Fruit fly (Drosophila melanogaster): ENCODE results near the gene CG16713.

The CG16713 gene

dm6 chr2L:3695361-3695818, at the start of gene CG16713:
Gene CG16713, minus strand, starts transcription at chr2L:3695411.
- TF ChIP-seq psq (optimal IDR thresholded peaks at IDR 0.05) (no peak), Myc (optimal IDR thresholded peaks at IDR 0.05) (no peak)

- TF ChIP-seq psq (optimal IDR thresholded peaks at IDR 0.05) (no peak), insv (optimal IDR thresholded peaks at IDR 0.05) (no peak), Sin3A (optimal IDR thresholded peaks at IDR 0.05) (no peak), ttk (optimal IDR thresholded peaks at IDR 0.05) (no peak), Myc (optimal IDR thresholded peaks at IDR 0.05) (no peak), h (optimal IDR thresholded peaks at IDR 0.05) (no peak)
These were observed 45.2 kb upstream of the CG16713 start for dm6 chr2L:3740443-3740842.

- TF ChIP-seq psq (optimal IDR thresholded peaks at IDR 0.05) (no peak), Sin3A (optimal IDR thresholded peaks at IDR 0.05) (no peak), insv (optimal IDR thresholded peaks at IDR 0.05) (no peak), h (optimal IDR thresholded peaks at IDR 0.05) (no peak), Myc (optimal IDR thresholded peaks at IDR 0.05) (no peak), ttk (optimal IDR thresholded peaks at IDR 0.05) (no peak)
These were observed 42.5 kb upstream of the CG16713 start for dm6 chr2L:3737682-3738081.

dm6 chr2L:3737003-3737662, 41.9 kb upstream of the CG16713 start:
- TF ChIP-seq ttk (optimal IDR thresholded peaks at IDR 0.05) (no peak), insv (optimal IDR thresholded peaks at IDR 0.05) (no peak), h (optimal IDR thresholded peaks at IDR 0.05) (no peak), psq (optimal IDR thresholded peaks at IDR 0.05) (no peak)

- TF ChIP-seq Myc (optimal IDR thresholded peaks at IDR 0.05) (no peak), Sin3A (optimal IDR thresholded peaks at IDR 0.05) (no peak), insv (optimal IDR thresholded peaks at IDR 0.05) (no peak), h (optimal IDR thresholded peaks at IDR 0.05) (no peak), ttk (optimal IDR thresholded peaks at IDR 0.05) (no peak), psq (optimal IDR thresholded peaks at IDR 0.05) (no peak)
These were observed 35.8 kb upstream of the CG16713 start for dm6 chr2L:3731055-3731454.

dm6 chr2L:3730182-3730975, 35.2 kb upstream of the CG16713 start, which contains the start of gene CG10019:
Gene CG10019, plus strand, starts transcription at chr2L:3730466.
- TF ChIP-seq psq (optimal IDR thresholded peaks at IDR 0.05) (no peak), ttk (optimal IDR thresholded peaks at IDR 0.05) (no peak), Sin3A (optimal IDR thresholded peaks at IDR 0.05) (no peak), h (optimal IDR thresholded peaks at IDR 0.05) (no peak), Myc (optimal IDR thresholded peaks at IDR 0.05) (no peak), insv (optimal IDR thresholded peaks at IDR 0.05) (no peak)

- TF ChIP-seq h (optimal IDR thresholded peaks at IDR 0.05): no peak
- TF ChIP-seq psq (optimal IDR thresholded peaks at IDR 0.05): no peak
- no peak for TF ChIP-seq Sin3A (optimal IDR thresholded peaks at IDR 0.05)
- TF ChIP-seq insv (optimal IDR thresholded peaks at IDR 0.05): no peak
- no peak for TF ChIP-seq ttk (optimal IDR thresholded peaks at IDR 0.05)
- no peak for TF ChIP-seq Myc (optimal IDR thresholded peaks at IDR 0.05)
These were observed 34.4 kb upstream of the CG16713 start for dm6 chr2L:3729635-3730034.

- TF ChIP-seq h (optimal IDR thresholded peaks at IDR 0.05) (no peak), ttk (optimal IDR thresholded peaks at IDR 0.05) (no peak), Myc (optimal IDR thresholded peaks at IDR 0.05) (no peak), psq (optimal IDR thresholded peaks at IDR 0.05) (no peak), Sin3A (optimal IDR thresholded peaks at IDR 0.05) (no peak), insv (optimal IDR thresholded peaks at IDR 0.05) (no peak)
These were observed 24.3 kb upstream of the CG16713 start for dm6 chr2L:3719414-3719959.

dm6 chr2L:3717673-3718235, 22.5 kb upstream of the CG16713 start, which contains the start of the genes lectin-24A and Shaw:
Gene lectin-24A, minus strand, starts transcription at chr2L:3717773.
Gene Shaw, plus strand, starts transcription at chr2L:3718185.
- TF ChIP-seq Sin3A (optimal IDR thresholded peaks at IDR 0.05) (no peak), psq (optimal IDR thresholded peaks at IDR 0.05) (no peak), insv (optimal IDR thresholded peaks at IDR 0.05) (no peak), Myc (optimal IDR thresholded peaks at IDR 0.05) (no peak), h (optimal IDR thresholded peaks at IDR 0.05) (no peak), ttk (optimal IDR thresholded peaks at IDR 0.05) (no peak)

dm6 chr2L:3713545-3714156, 18.4 kb upstream of the CG16713 start:
- no peak for TF ChIP-seq insv (optimal IDR thresholded peaks at IDR 0.05)
- TF ChIP-seq Sin3A (optimal IDR thresholded peaks at IDR 0.05): no peak
- no peak for TF ChIP-seq h (optimal IDR thresholded peaks at IDR 0.05)
- no peak for TF ChIP-seq psq (optimal IDR thresholded peaks at IDR 0.05)
- no peak for TF ChIP-seq Myc (optimal IDR thresholded peaks at IDR 0.05)
- TF ChIP-seq ttk (optimal IDR thresholded peaks at IDR 0.05): no peak

- TF ChIP-seq Sin3A (optimal IDR thresholded peaks at IDR 0.05) (no peak), ttk (optimal IDR thresholded peaks at IDR 0.05) (no peak), Myc (optimal IDR thresholded peaks at IDR 0.05) (no peak), insv (optimal IDR thresholded peaks at IDR 0.05) (no peak), h (optimal IDR thresholded peaks at IDR 0.05) (no peak), psq (optimal IDR thresholded peaks at IDR 0.05) (no peak)
These were observed 17.8 kb upstream of the CG16713 start, which contains the start of the genes CG31955 and CG2818 for dm6 chr2L:3712949-3713416. Gene CG31955, minus strand, starts transcription at chr2L:3713105. Gene CG2818, plus strand, starts transcription at chr2L:3713360.

All from Kc167 (cell line).